Worm (Caenorhabditis elegans) whole organism, L3 larva: Measurements from ENCODE around the gene pals-23.
"Not testable (repeated sequence)": the region's sequence is repeated elsewhere in the genome, so short reads cannot be mapped to it uniquely, and the experiment has no call there.

ENCODE experiments used
- R02D3.7 ChIP-seq: fragments of 150-350 bp; optimal IDR thresholded peaks from 2 replicates; lab custom pipeline; 2014; ENCODE audit warnings: missing biosample characterization, missing genetic modification characterization
- ZK546.5 ChIP-seq: sonication (generic microtip); optimal IDR thresholded peaks from 2 replicates; lab custom pipeline; 2017; ENCODE audit warnings: missing biosample characterization, missing genetic modification characterization
- aly-2 ChIP-seq: fragments of 150-350 bp; optimal IDR thresholded peaks from 2 replicates; lab custom pipeline; 2014; ENCODE audit warnings: missing biosample characterization, missing genetic modification characterization
- ama-1 ChIP-seq: fragments of 150-350 bp; optimal IDR thresholded peaks from 2 replicates; lab custom pipeline; 2018
- ceh-28 ChIP-seq: fragments of 150-350 bp; optimal IDR thresholded peaks from 2 replicates; lab custom pipeline; 2014; ENCODE audit warnings: missing biosample characterization, missing genetic modification reagents, missing genetic modification characterization
- ceh-9 ChIP-seq: sonication (generic microtip); optimal IDR thresholded peaks from 2 replicates; lab custom pipeline; 2018; ENCODE audit warnings: missing biosample characterization, missing genetic modification characterization
- daf-12 ChIP-seq: fragments of 150-350 bp; optimal IDR thresholded peaks from 2 replicates; lab custom pipeline; 2014; ENCODE audit warnings: missing biosample characterization, missing genetic modification reagents, missing genetic modification characterization
- egl-27 ChIP-seq: sonication (generic microtip); optimal IDR thresholded peaks from 4 replicates; lab custom pipeline; 2017; ENCODE audit warnings: missing biosample characterization, missing genetic modification reagents, missing genetic modification characterization
- egl-5 ChIP-seq: fragments of 150-350 bp; optimal IDR thresholded peaks from 2 replicates; lab custom pipeline; 2017; ENCODE audit warnings: missing biosample characterization, missing genetic modification reagents, missing genetic modification characterization, inconsistent platforms
- elt-1 ChIP-seq: fragments of 150-350 bp; optimal IDR thresholded peaks from 2 replicates; lab custom pipeline; 2014; ENCODE audit warnings: missing biosample characterization, missing genetic modification characterization
- elt-2 ChIP-seq: sonication (generic microtip); optimal IDR thresholded peaks from 2 replicates; lab custom pipeline; 2016; ENCODE audit warnings: missing genetic modification reagents, mild to moderate bottlenecking, missing genetic modification characterization, missing compliant biosample characterization
- elt-3 ChIP-seq, 3 experiments: fragments of 150-350 bp in 1 of 3; sonication (generic microtip) in 2 of 3; optimal IDR thresholded peaks; 2 replicates in 2 of 3; 4 replicates in 1 of 3; lab custom pipeline; 2014 to 2017; ENCODE audit warnings: missing biosample characterization in 3 of 3, missing genetic modification characterization in 3 of 3
- eor-1 ChIP-seq, 2 experiments: fragments of 150-350 bp; optimal IDR thresholded peaks; 2 replicates each; lab custom pipeline; 2014 to 2018; ENCODE audit warnings: missing biosample characterization in 2 of 2, missing genetic modification characterization in 2 of 2
- fkh-10 ChIP-seq: sonication (generic microtip); optimal IDR thresholded peaks from 2 replicates; lab custom pipeline; 2017; ENCODE audit warnings: missing biosample characterization, missing genetic modification reagents, missing genetic modification characterization
- fkh-2 ChIP-seq: fragments of 150-350 bp; optimal IDR thresholded peaks from 2 replicates; lab custom pipeline; 2014; ENCODE audit warnings: missing biosample characterization, missing genetic modification reagents, missing genetic modification characterization
- fos-1 ChIP-seq: fragments of 150-350 bp; optimal IDR thresholded peaks from 2 replicates; lab custom pipeline; 2014; ENCODE audit warnings: missing biosample characterization, missing genetic modification characterization
- hmg-11 ChIP-seq: sonication (generic microtip); optimal IDR thresholded peaks from 2 replicates; lab custom pipeline; 2016; ENCODE audit warnings: missing genetic modification characterization, missing compliant biosample characterization
- jun-1 ChIP-seq: fragments of 150-350 bp; optimal IDR thresholded peaks from 2 replicates; lab custom pipeline; 2014; ENCODE audit warnings: missing biosample characterization, missing genetic modification reagents, missing genetic modification characterization
- lin-15B ChIP-seq: fragments of 150-350 bp; optimal IDR thresholded peaks from 2 replicates; lab custom pipeline; 2014; ENCODE audit warnings: missing biosample characterization, missing genetic modification characterization
- lin-39 ChIP-seq: fragments of 150-350 bp; optimal IDR thresholded peaks from 2 replicates; lab custom pipeline; 2018; ENCODE audit warnings: missing biosample characterization, missing genetic modification reagents, missing genetic modification characterization
- lsy-12 ChIP-seq: sonication (generic microtip); optimal IDR thresholded peaks from 2 replicates; lab custom pipeline; 2016; ENCODE audit warnings: mild to moderate bottlenecking, missing genetic modification characterization, missing compliant biosample characterization
- mml-1 ChIP-seq: fragments of 150-350 bp; sonication (generic microtip); optimal IDR thresholded peaks from 3 replicates; lab custom pipeline; 2014; ENCODE audit warnings: missing biosample characterization, missing genetic modification characterization
- nfya-1 ChIP-seq: sonication (generic microtip); optimal IDR thresholded peaks from 2 replicates; lab custom pipeline; 2017; ENCODE audit warnings: missing genetic modification characterization, mild to moderate bottlenecking, missing compliant biosample characterization, antibody characterized with exemption, moderate library complexity; ENCODE audit not compliant: insufficient read depth
- nhr-12 ChIP-seq: fragments of 150-350 bp; optimal IDR thresholded peaks from 2 replicates; lab custom pipeline; 2014; ENCODE audit warnings: missing biosample characterization, missing genetic modification characterization
- nhr-23 ChIP-seq: fragments of 150-350 bp; optimal IDR thresholded peaks from 2 replicates; lab custom pipeline; 2014; ENCODE audit warnings: missing biosample characterization, missing genetic modification reagents, missing genetic modification characterization
- nhr-28 ChIP-seq: fragments of 150-350 bp; optimal IDR thresholded peaks from 2 replicates; lab custom pipeline; 2014; ENCODE audit warnings: missing biosample characterization, missing genetic modification characterization
- nhr-43 ChIP-seq: sonication (generic microtip); optimal IDR thresholded peaks from 2 replicates; lab custom pipeline; 2016; ENCODE audit warnings: mild to moderate bottlenecking, missing genetic modification characterization, missing compliant biosample characterization; ENCODE audit not compliant: poor library complexity, severe bottlenecking
- nhr-67 ChIP-seq: fragments of 150-350 bp; optimal IDR thresholded peaks from 2 replicates; lab custom pipeline; 2014; ENCODE audit warnings: missing biosample characterization, missing genetic modification characterization
- nhr-76 ChIP-seq: fragments of 150-350 bp; sonication (generic microtip); optimal IDR thresholded peaks from 5 replicates; lab custom pipeline; 2014; ENCODE audit warnings: missing biosample characterization, missing genetic modification characterization
- nhr-77 ChIP-seq: fragments of 150-350 bp; optimal IDR thresholded peaks from 2 replicates; lab custom pipeline; 2014; ENCODE audit warnings: missing biosample characterization, missing genetic modification characterization
- pha-4 ChIP-seq: fragments of 150-350 bp; optimal IDR thresholded peaks from 2 replicates; lab custom pipeline; 2014; ENCODE audit warnings: missing biosample characterization, missing genetic modification reagents, missing genetic modification characterization
- pqm-1 ChIP-seq: fragments of 150-350 bp; optimal IDR thresholded peaks from 2 replicates; lab custom pipeline; 2017; ENCODE audit warnings: missing biosample characterization, missing genetic modification characterization, inconsistent platforms
- skn-1 ChIP-seq: fragments of 150-350 bp; optimal IDR thresholded peaks from 2 replicates; lab custom pipeline; 2014; ENCODE audit warnings: missing biosample characterization, missing genetic modification characterization
- snpc-4 ChIP-seq: fragments of 150-350 bp; optimal IDR thresholded peaks from 2 replicates; lab custom pipeline; 2014; ENCODE audit warnings: missing biosample characterization, missing genetic modification characterization
- tbx-2 ChIP-seq: sonication (generic microtip); optimal IDR thresholded peaks from 2 replicates; lab custom pipeline; 2016; ENCODE audit warnings: mild to moderate bottlenecking, missing genetic modification characterization, missing compliant biosample characterization
- unc-39 ChIP-seq: sonication (generic microtip); optimal IDR thresholded peaks from 4 replicates; lab custom pipeline; 2017; ENCODE audit warnings: missing biosample characterization, missing genetic modification characterization
- unc-62 ChIP-seq: fragments of 150-350 bp; sonication (generic microtip); optimal IDR thresholded peaks from 4 replicates; lab custom pipeline; 2014; ENCODE audit warnings: missing biosample characterization, missing genetic modification reagents, missing genetic modification characterization
- zag-1 ChIP-seq: fragments of 150-350 bp; optimal IDR thresholded peaks from 2 replicates; lab custom pipeline; 2014; ENCODE audit warnings: missing biosample characterization, missing genetic modification characterization
- ztf-11 ChIP-seq: fragments of 150-350 bp; optimal IDR thresholded peaks from 2 replicates; lab custom pipeline; 2014; ENCODE audit warnings: missing biosample characterization, missing genetic modification characterization
- ztf-4 ChIP-seq: fragments of 150-350 bp; optimal IDR thresholded peaks from 2 replicates; lab custom pipeline; 2014; ENCODE audit warnings: missing biosample characterization, missing genetic modification characterization

Gene pals-23

DNA sequence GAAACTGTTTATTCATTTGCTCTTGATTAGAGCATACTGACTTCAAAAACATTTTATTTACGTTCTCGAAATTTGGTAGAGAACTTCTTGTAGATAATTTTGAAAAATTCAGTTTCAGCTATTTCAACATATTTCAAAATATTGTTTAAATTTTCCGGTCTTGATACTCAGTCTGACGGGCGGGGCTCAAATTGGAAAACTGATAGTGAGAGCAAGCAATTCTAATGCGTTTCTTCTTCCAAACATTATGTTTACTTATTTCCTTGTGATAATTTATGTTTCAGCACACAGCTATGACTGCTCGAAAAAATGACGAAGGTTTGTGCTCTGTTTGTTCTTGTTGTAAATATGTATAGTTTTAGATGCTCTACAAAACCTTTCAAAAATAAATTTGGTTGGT lies 4.4 kb upstream of the pals-23 start, which contains the start of gene pals-24:
Gene pals-24, plus strand, starts transcription at position 237 of the 400 bp plus-strand sequence.
- TF ChIP-seq zag-1, result no peak
- no peak for TF ChIP-seq mml-1
- TF ChIP-seq jun-1 (tag; lab: Kevin White, UChicago), result peak; percentile 46
- TF ChIP-seq snpc-4 (tag; lab: Kevin White, UChicago), result no peak
- TF ChIP-seq pha-4, result peak; percentile 58
- TF ChIP-seq skn-1, result no peak
- peak; percentile 87 for TF ChIP-seq pqm-1 (tag; lab: Kevin White, UChicago)
- no peak for TF ChIP-seq nhr-76 (tag; lab: Kevin White, UChicago)
- no peak for TF ChIP-seq daf-12 (tag; lab: Kevin White, UChicago)
- TF ChIP-seq elt-2 (tag; lab: Kevin White, UChicago), result peak; percentile 84

DNA sequence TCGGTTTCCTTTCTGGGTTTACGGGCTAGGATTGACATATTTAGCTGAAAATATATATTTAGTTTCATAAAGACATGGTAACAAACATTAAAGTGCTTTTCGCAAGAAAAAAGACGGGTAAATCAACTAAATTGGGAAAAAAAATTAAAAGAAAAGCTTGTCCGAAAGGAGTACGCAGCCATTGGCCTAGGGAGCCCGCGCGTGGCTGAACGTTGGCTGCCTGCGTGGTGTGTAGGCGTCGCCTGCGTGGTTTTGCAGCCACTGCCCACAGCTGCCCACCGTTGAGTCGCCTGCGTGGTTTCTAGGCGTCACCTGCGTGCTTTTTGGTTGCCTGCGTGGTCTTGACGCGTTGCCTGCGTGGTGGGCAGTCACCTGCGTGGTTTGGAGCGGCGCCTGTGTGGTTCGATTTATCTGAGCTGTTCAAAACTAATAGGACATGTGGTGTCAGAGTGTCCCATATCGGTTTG lies 2.6 kb upstream of the pals-23 start, which contains the start of gene C29F9.12:
Gene C29F9.12, minus strand, starts transcription at position 51 of the 467 bp plus-strand sequence.
- not testable (repeated sequence) for TF ChIP-seq nhr-77, unc-39, nhr-23 (tag; lab: Kevin White, UChicago)

DNA sequence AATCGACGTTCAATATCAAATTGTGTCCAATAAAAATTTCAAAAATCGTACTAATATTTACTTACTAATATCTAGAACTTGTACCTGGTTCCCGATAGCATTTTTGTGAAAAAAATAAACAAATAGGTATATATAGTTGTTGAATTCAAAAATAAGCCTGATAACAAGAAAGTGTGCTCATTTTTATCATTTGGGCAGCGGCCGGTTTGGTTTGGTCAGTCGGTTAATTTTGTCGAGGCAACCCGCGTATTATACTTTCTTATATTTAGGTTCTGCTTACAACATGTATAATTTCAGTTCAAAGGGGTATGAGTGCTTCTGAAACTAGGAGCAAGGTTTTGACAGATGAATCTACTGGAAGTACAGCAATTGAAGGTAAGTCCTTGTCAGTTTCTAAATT lies 6.1 kb downstream of the pals-23 start, which contains the start of the genes nhr-280 and C29F9.2:
Gene nhr-280, minus strand, starts transcription at position 101 of the 400 bp plus-strand sequence.
Gene C29F9.2, plus strand, starts transcription at position 298 of the 400 bp plus-strand sequence.
- TF ChIP-seq pha-4 (peak; percentile 38), elt-2 (tag; lab: Kevin White, UChicago) (peak; percentile 38), ceh-9 (tag; lab: Kevin White, UChicago) (no peak), jun-1 (tag; lab: Kevin White, UChicago) (no peak)
- TF ChIP-seq, all 47 proteins: peak for 2

DNA sequence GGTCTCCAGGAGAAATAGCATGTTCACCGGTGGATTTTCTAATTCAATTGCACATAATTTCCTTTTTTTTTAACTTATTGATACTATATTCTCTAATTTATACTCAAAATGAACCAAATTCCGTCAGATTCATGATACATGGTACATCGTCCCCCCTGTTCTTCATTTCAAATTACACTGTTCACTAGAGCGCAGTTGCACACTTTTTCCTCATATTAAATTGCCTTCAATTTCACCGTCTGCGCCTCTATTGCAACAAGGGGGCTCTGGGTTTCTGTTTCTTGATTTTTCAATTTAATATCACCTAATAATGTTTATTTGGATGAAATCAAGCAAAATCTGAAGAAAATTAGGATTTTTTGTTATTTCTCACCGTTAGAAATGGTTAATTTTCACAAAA lies 7.0 kb downstream of the pals-23 start:
- TF ChIP-seq aly-2, result no peak
- TF ChIP-seq nhr-43, result no peak
- TF ChIP-seq unc-62 (GFP tag; lab: Kevin White, UChicago), result no peak
- TF ChIP-seq zag-1, result no peak
- no peak for TF ChIP-seq daf-12 (tag; lab: Kevin White, UChicago)
- no peak for TF ChIP-seq egl-27 (tag; lab: Kevin White, UChicago)
- TF ChIP-seq nhr-12 (tag; lab: Kevin White, UChicago), result no peak
- no peak for TF ChIP-seq ztf-4 (tag; lab: Kevin White, UChicago)
- TF ChIP-seq tbx-2 (tag; lab: Kevin White, UChicago), result no peak
- TF ChIP-seq ceh-28, result no peak
- no peak for TF ChIP-seq lsy-12 (tag; lab: Kevin White, UChicago)
- no peak for TF ChIP-seq elt-3 (tag; optimal IDR thresholded peaks at IDR 0.05; lab: Kevin White, UChicago)
- peak; percentile 61 for TF ChIP-seq nhr-23 (tag; lab: Kevin White, UChicago)
- TF ChIP-seq lin-15B (tag; lab: Kevin White, UChicago), result peak; percentile 77
- peak; percentile 33 for TF ChIP-seq elt-2 (tag; lab: Kevin White, UChicago)
- peak; percentile 9 for TF ChIP-seq nhr-77 (tag; lab: Kevin White, UChicago)
- no peak for TF ChIP-seq ztf-11
- no peak for TF ChIP-seq fkh-2
- no peak for TF ChIP-seq ama-1
- peak; percentile 82 for TF ChIP-seq lin-39 (tag; lab: Kevin White, UChicago)
- no peak for TF ChIP-seq elt-1 (tag; lab: Kevin White, UChicago)
- no peak for TF ChIP-seq skn-1
- no peak for TF ChIP-seq ceh-9 (tag; lab: Kevin White, UChicago)
- peak; percentile 82 for TF ChIP-seq pha-4
- TF ChIP-seq egl-5 (tag; lab: Kevin White, UChicago), result peak; percentile 71
- no peak for TF ChIP-seq ZK546.5
- TF ChIP-seq fkh-10 (GFP tag; lab: Kevin White, UChicago), result peak; percentile 12
- no peak for TF ChIP-seq eor-1 (tag; optimal IDR thresholded peaks at IDR 0.05; lab: Kevin White, UChicago)
- TF ChIP-seq fos-1 (tag; lab: Kevin White, UChicago), result no peak
- peak; percentile 55 for TF ChIP-seq snpc-4 (tag; lab: Kevin White, UChicago)
- TF ChIP-seq hmg-11 (tag; lab: Kevin White, UChicago), result peak; percentile 18
- TF ChIP-seq nhr-28 (tag; lab: Kevin White, UChicago), result no peak
- TF ChIP-seq R02D3.7, result no peak
- TF ChIP-seq jun-1 (tag; lab: Kevin White, UChicago), result peak; percentile 13
- peak; percentile 70 for TF ChIP-seq nfya-1 (tag; lab: Kevin White, UChicago)
- no peak for TF ChIP-seq nhr-67 (tag; lab: Kevin White, UChicago)
- TF ChIP-seq, all 47 proteins: peak for 12
